Worm (Caenorhabditis elegans) whole organism, early embryonic: Measurements from ENCODE around the gene T24A6.17.

Source experiments
- F13C5.2 ChIP-seq: sonication (generic microtip); optimal IDR thresholded peaks from 2 replicates; lab custom pipeline; 2017; ENCODE audit warnings: mild to moderate bottlenecking, missing genetic modification characterization, inconsistent platforms, missing compliant biosample characterization
- ceh-36 ChIP-seq: sonication (generic microtip); optimal IDR thresholded peaks from 2 replicates; lab custom pipeline; 2016; ENCODE audit warnings: missing genetic modification characterization, inconsistent platforms, missing compliant biosample characterization
- ets-7 ChIP-seq: sonication (generic microtip); optimal IDR thresholded peaks from 2 replicates; lab custom pipeline; 2016; ENCODE audit warnings: missing genotype, missing genetic modification characterization, missing compliant biosample characterization
- hmbx-1 ChIP-seq: sonication (generic microtip); optimal IDR thresholded peaks from 2 replicates; lab custom pipeline; 2016; ENCODE audit warnings: mild to moderate bottlenecking, missing genetic modification characterization, missing compliant biosample characterization

ce11 chrV:3594936-3595335 is 30.7 kb upstream of the T24A6.17 start, which contains the start of gene srh-213:
- TF ChIP-seq hmbx-1 (tag; lab: Kevin White, UChicago) (no peak), ets-7 (tag; lab: Kevin White, UChicago) (no peak), F13C5.2 (tag; lab: Kevin White, UChicago) (no peak), ceh-36 (tag; lab: Kevin White, UChicago) (no peak)
